Worm (Caenorhabditis elegans) whole organism, L3 larva: ENCODE measurements around the gene ahsa-1.
A peak's percentile ranks its signal among the peaks of the same experiment; 100 is the strongest.

Source experiments
- R02D3.7 ChIP-seq: fragments of 150-350 bp; optimal IDR thresholded peaks from 2 replicates; lab custom pipeline; 2014; ENCODE audit warnings: missing biosample characterization, missing genetic modification characterization
- ZK546.5 ChIP-seq: sonication (generic microtip); optimal IDR thresholded peaks from 2 replicates; lab custom pipeline; 2017; ENCODE audit warnings: missing biosample characterization, missing genetic modification characterization
- aly-2 ChIP-seq: fragments of 150-350 bp; optimal IDR thresholded peaks from 2 replicates; lab custom pipeline; 2014; ENCODE audit warnings: missing biosample characterization, missing genetic modification characterization
- ama-1 ChIP-seq: fragments of 150-350 bp; optimal IDR thresholded peaks from 2 replicates; lab custom pipeline; 2018
- ceh-16 ChIP-seq: sonication (generic microtip); optimal IDR thresholded peaks from 2 replicates; lab custom pipeline; 2017; ENCODE audit warnings: missing biosample characterization, missing genetic modification characterization
- ceh-28 ChIP-seq: fragments of 150-350 bp; optimal IDR thresholded peaks from 2 replicates; lab custom pipeline; 2014; ENCODE audit warnings: missing biosample characterization, missing genetic modification reagents, missing genetic modification characterization
- ceh-82 ChIP-seq: fragments of 150-350 bp; optimal IDR thresholded peaks from 2 replicates; lab custom pipeline; 2014; ENCODE audit warnings: missing biosample characterization, missing genetic modification characterization
- ceh-9 ChIP-seq: sonication (generic microtip); optimal IDR thresholded peaks from 2 replicates; lab custom pipeline; 2018; ENCODE audit warnings: missing biosample characterization, missing genetic modification characterization
- daf-12 ChIP-seq: fragments of 150-350 bp; optimal IDR thresholded peaks from 2 replicates; lab custom pipeline; 2014; ENCODE audit warnings: missing biosample characterization, missing genetic modification reagents, missing genetic modification characterization
- egl-27 ChIP-seq: sonication (generic microtip); optimal IDR thresholded peaks from 4 replicates; lab custom pipeline; 2017; ENCODE audit warnings: missing biosample characterization, missing genetic modification reagents, missing genetic modification characterization
- egl-5 ChIP-seq: fragments of 150-350 bp; optimal IDR thresholded peaks from 2 replicates; lab custom pipeline; 2017; ENCODE audit warnings: missing biosample characterization, missing genetic modification reagents, missing genetic modification characterization, inconsistent platforms
- elt-1 ChIP-seq: fragments of 150-350 bp; optimal IDR thresholded peaks from 2 replicates; lab custom pipeline; 2014; ENCODE audit warnings: missing biosample characterization, missing genetic modification characterization
- elt-2 ChIP-seq: sonication (generic microtip); optimal IDR thresholded peaks from 2 replicates; lab custom pipeline; 2016; ENCODE audit warnings: missing genetic modification reagents, mild to moderate bottlenecking, missing genetic modification characterization, missing compliant biosample characterization
- elt-3 ChIP-seq, 3 experiments: fragments of 150-350 bp in 1 of 3; sonication (generic microtip) in 2 of 3; optimal IDR thresholded peaks; 2 replicates in 2 of 3; 4 replicates in 1 of 3; lab custom pipeline; 2014 to 2017; ENCODE audit warnings: missing biosample characterization in 3 of 3, missing genetic modification characterization in 3 of 3
- eor-1 ChIP-seq, 2 experiments: fragments of 150-350 bp; optimal IDR thresholded peaks; 2 replicates each; lab custom pipeline; 2014 to 2018; ENCODE audit warnings: missing biosample characterization in 2 of 2, missing genetic modification characterization in 2 of 2
- fkh-10 ChIP-seq: sonication (generic microtip); optimal IDR thresholded peaks from 2 replicates; lab custom pipeline; 2017; ENCODE audit warnings: missing biosample characterization, missing genetic modification reagents, missing genetic modification characterization
- fkh-2 ChIP-seq: fragments of 150-350 bp; optimal IDR thresholded peaks from 2 replicates; lab custom pipeline; 2014; ENCODE audit warnings: missing biosample characterization, missing genetic modification reagents, missing genetic modification characterization
- hmg-11 ChIP-seq: sonication (generic microtip); optimal IDR thresholded peaks from 2 replicates; lab custom pipeline; 2016; ENCODE audit warnings: missing genetic modification characterization, missing compliant biosample characterization
- jun-1 ChIP-seq: fragments of 150-350 bp; optimal IDR thresholded peaks from 2 replicates; lab custom pipeline; 2014; ENCODE audit warnings: missing biosample characterization, missing genetic modification reagents, missing genetic modification characterization
- lin-15B ChIP-seq: fragments of 150-350 bp; optimal IDR thresholded peaks from 2 replicates; lab custom pipeline; 2014; ENCODE audit warnings: missing biosample characterization, missing genetic modification characterization
- lin-39 ChIP-seq: fragments of 150-350 bp; optimal IDR thresholded peaks from 2 replicates; lab custom pipeline; 2018; ENCODE audit warnings: missing biosample characterization, missing genetic modification reagents, missing genetic modification characterization
- lsy-12 ChIP-seq: sonication (generic microtip); optimal IDR thresholded peaks from 2 replicates; lab custom pipeline; 2016; ENCODE audit warnings: mild to moderate bottlenecking, missing genetic modification characterization, missing compliant biosample characterization
- mdl-1 ChIP-seq: fragments of 150-350 bp; optimal IDR thresholded peaks from 2 replicates; lab custom pipeline; 2014; ENCODE audit warnings: missing biosample characterization, missing genetic modification characterization
- mml-1 ChIP-seq: fragments of 150-350 bp; sonication (generic microtip); optimal IDR thresholded peaks from 3 replicates; lab custom pipeline; 2014; ENCODE audit warnings: missing biosample characterization, missing genetic modification characterization
- nfya-1 ChIP-seq: sonication (generic microtip); optimal IDR thresholded peaks from 2 replicates; lab custom pipeline; 2017; ENCODE audit warnings: missing genetic modification characterization, mild to moderate bottlenecking, missing compliant biosample characterization, antibody characterized with exemption, moderate library complexity; ENCODE audit not compliant: insufficient read depth
- nhr-11 ChIP-seq: fragments of 150-350 bp; optimal IDR thresholded peaks from 2 replicates; lab custom pipeline; 2014; ENCODE audit warnings: missing biosample characterization, missing genetic modification characterization
- nhr-12 ChIP-seq: fragments of 150-350 bp; optimal IDR thresholded peaks from 2 replicates; lab custom pipeline; 2014; ENCODE audit warnings: missing biosample characterization, missing genetic modification characterization
- nhr-23 ChIP-seq: fragments of 150-350 bp; optimal IDR thresholded peaks from 2 replicates; lab custom pipeline; 2014; ENCODE audit warnings: missing biosample characterization, missing genetic modification reagents, missing genetic modification characterization
- nhr-237 ChIP-seq: fragments of 150-350 bp; optimal IDR thresholded peaks from 2 replicates; lab custom pipeline; 2014; ENCODE audit warnings: missing biosample characterization, missing genetic modification characterization
- nhr-25 ChIP-seq: sonication (generic microtip); optimal IDR thresholded peaks from 2 replicates; lab custom pipeline; 2017; ENCODE audit warnings: missing biosample characterization, missing genetic modification characterization
- nhr-28 ChIP-seq: fragments of 150-350 bp; optimal IDR thresholded peaks from 2 replicates; lab custom pipeline; 2014; ENCODE audit warnings: missing biosample characterization, missing genetic modification characterization
- nhr-43 ChIP-seq: sonication (generic microtip); optimal IDR thresholded peaks from 2 replicates; lab custom pipeline; 2016; ENCODE audit warnings: mild to moderate bottlenecking, missing genetic modification characterization, missing compliant biosample characterization; ENCODE audit not compliant: poor library complexity, severe bottlenecking
- nhr-67 ChIP-seq: fragments of 150-350 bp; optimal IDR thresholded peaks from 2 replicates; lab custom pipeline; 2014; ENCODE audit warnings: missing biosample characterization, missing genetic modification characterization
- nhr-76 ChIP-seq: fragments of 150-350 bp; sonication (generic microtip); optimal IDR thresholded peaks from 5 replicates; lab custom pipeline; 2014; ENCODE audit warnings: missing biosample characterization, missing genetic modification characterization
- nhr-77 ChIP-seq: fragments of 150-350 bp; optimal IDR thresholded peaks from 2 replicates; lab custom pipeline; 2014; ENCODE audit warnings: missing biosample characterization, missing genetic modification characterization
- pha-4 ChIP-seq: fragments of 150-350 bp; optimal IDR thresholded peaks from 2 replicates; lab custom pipeline; 2014; ENCODE audit warnings: missing biosample characterization, missing genetic modification reagents, missing genetic modification characterization
- pqm-1 ChIP-seq: fragments of 150-350 bp; optimal IDR thresholded peaks from 2 replicates; lab custom pipeline; 2017; ENCODE audit warnings: missing biosample characterization, missing genetic modification characterization, inconsistent platforms
- sea-2 ChIP-seq: fragments of 150-350 bp; sonication (generic microtip); optimal IDR thresholded peaks from 4 replicates; lab custom pipeline; 2014; ENCODE audit warnings: missing biosample characterization, missing genetic modification reagents, missing genetic modification characterization
- skn-1 ChIP-seq: fragments of 150-350 bp; optimal IDR thresholded peaks from 2 replicates; lab custom pipeline; 2014; ENCODE audit warnings: missing biosample characterization, missing genetic modification characterization
- snpc-4 ChIP-seq: fragments of 150-350 bp; optimal IDR thresholded peaks from 2 replicates; lab custom pipeline; 2014; ENCODE audit warnings: missing biosample characterization, missing genetic modification characterization
- tbx-2 ChIP-seq: sonication (generic microtip); optimal IDR thresholded peaks from 2 replicates; lab custom pipeline; 2016; ENCODE audit warnings: mild to moderate bottlenecking, missing genetic modification characterization, missing compliant biosample characterization
- unc-39 ChIP-seq: sonication (generic microtip); optimal IDR thresholded peaks from 4 replicates; lab custom pipeline; 2017; ENCODE audit warnings: missing biosample characterization, missing genetic modification characterization
- unc-62 ChIP-seq: fragments of 150-350 bp; sonication (generic microtip); optimal IDR thresholded peaks from 4 replicates; lab custom pipeline; 2014; ENCODE audit warnings: missing biosample characterization, missing genetic modification reagents, missing genetic modification characterization
- zag-1 ChIP-seq: fragments of 150-350 bp; optimal IDR thresholded peaks from 2 replicates; lab custom pipeline; 2014; ENCODE audit warnings: missing biosample characterization, missing genetic modification characterization
- ztf-11 ChIP-seq: fragments of 150-350 bp; optimal IDR thresholded peaks from 2 replicates; lab custom pipeline; 2014; ENCODE audit warnings: missing biosample characterization, missing genetic modification characterization
- ztf-4 ChIP-seq: fragments of 150-350 bp; optimal IDR thresholded peaks from 2 replicates; lab custom pipeline; 2014; ENCODE audit warnings: missing biosample characterization, missing genetic modification characterization

ahsa-1 gene

ce11 chrV:15065837-15066348 is 19.3 kb downstream of the ahsa-1 start, which contains the start of gene otub-1:
otub-1 (plus strand) TSS chrV:15066298.
- TF ChIP-seq snpc-4 (tag; lab: Kevin White, UChicago): no peak
- TF ChIP-seq skn-1 (tag; lab: Kevin White, UChicago): no peak
- no peak for TF ChIP-seq ztf-4
- TF ChIP-seq ama-1 (lab: Kevin White, UChicago): no peak
- TF ChIP-seq nhr-11 (tag; lab: Kevin White, UChicago): no peak
- no peak for TF ChIP-seq fkh-10
- no peak for TF ChIP-seq ceh-82 (tag; lab: Kevin White, UChicago)
- no peak for TF ChIP-seq nhr-12 (tag; lab: Kevin White, UChicago)
- no peak for TF ChIP-seq zag-1 (tag; lab: Kevin White, UChicago)
- no peak for TF ChIP-seq nfya-1 (tag; lab: Kevin White, UChicago)
- no peak for TF ChIP-seq ceh-9
- no peak for TF ChIP-seq egl-5 (tag; lab: Kevin White, UChicago)
- no peak for TF ChIP-seq nhr-77 (tag; lab: Kevin White, UChicago)
- no peak for TF ChIP-seq egl-27 (tag; lab: Kevin White, UChicago)
- TF ChIP-seq fkh-2: no peak
- no peak for TF ChIP-seq ztf-11 (tag; lab: Kevin White, UChicago)
- TF ChIP-seq elt-3 (tag; optimal IDR thresholded peaks at IDR 0.05; lab: Kevin White, UChicago): no peak
- TF ChIP-seq hmg-11 (tag; lab: Kevin White, UChicago): no peak

DNA sequence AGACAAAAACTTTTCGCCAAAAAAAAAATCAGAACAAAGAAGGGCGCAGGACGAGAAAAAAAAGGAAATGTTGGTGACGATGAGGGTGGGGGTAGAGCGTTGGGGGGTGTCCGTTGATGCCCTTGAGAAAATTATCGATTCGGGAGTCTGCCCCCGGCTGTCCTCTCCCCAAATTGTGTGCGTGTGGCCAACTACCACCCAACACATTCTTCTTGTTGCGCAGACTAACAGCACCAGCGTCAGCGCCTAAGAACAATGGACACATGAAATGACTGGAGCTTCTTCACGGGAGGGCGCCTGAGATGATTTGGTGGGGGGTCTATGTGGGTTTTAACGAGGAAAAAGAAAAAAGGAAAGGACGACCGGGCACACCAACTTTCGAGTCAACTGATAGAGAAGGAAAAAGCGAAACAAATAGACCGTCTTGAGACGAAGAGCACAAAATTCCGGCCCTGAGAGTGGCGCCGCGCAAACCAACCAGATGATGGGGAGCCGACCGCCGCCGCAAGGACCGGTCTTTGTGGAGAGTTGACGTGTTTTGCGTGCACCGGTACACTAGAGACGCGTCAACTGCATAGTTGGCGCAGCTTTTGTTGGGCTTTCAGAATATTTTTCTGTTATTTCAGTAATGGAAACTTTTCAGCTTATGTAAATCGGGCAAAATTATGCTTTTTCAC is 20.0 kb downstream of the ahsa-1 start, which contains the start of gene C25D7.9:
Gene C25D7.9, plus strand, starts transcription at position 68 of the 677 bp plus-strand sequence.
- TF ChIP-seq ceh-16 (tag; lab: Kevin White, UChicago) (no peak), eor-1 (tag; optimal IDR thresholded peaks at IDR 0.05; lab: Kevin White, UChicago) (no peak), nhr-28 (tag; lab: Kevin White, UChicago) (no peak), elt-1 (tag; lab: Kevin White, UChicago) (no peak), ztf-11 (tag; lab: Kevin White, UChicago) (no peak), egl-5 (tag; lab: Kevin White, UChicago) (no peak), nhr-43 (tag; lab: Kevin White, UChicago) (no peak), ZK546.5 (tag; lab: Kevin White, UChicago) (no peak), mdl-1 (tag; lab: Kevin White, UChicago) (no peak), nhr-237 (tag; lab: Kevin White, UChicago) (no peak), nhr-23 (tag; lab: Kevin White, UChicago) (no peak), pqm-1 (tag; lab: Kevin White, UChicago) (no peak), ceh-82 (tag; lab: Kevin White, UChicago) (no peak), ama-1 (lab: Kevin White, UChicago) (no peak), nhr-11 (tag; lab: Kevin White, UChicago) (no peak), aly-2 (tag; lab: Kevin White, UChicago) (no peak), nhr-67 (tag; lab: Kevin White, UChicago) (no peak), elt-2 (tag; lab: Kevin White, UChicago) (no peak), ceh-28 (tag; lab: Kevin White, UChicago) (no peak), ztf-4 (no peak), tbx-2 (tag; lab: Kevin White, UChicago) (no peak), fkh-10 (no peak), egl-27 (tag; lab: Kevin White, UChicago) (no peak), unc-62 (GFP tag; lab: Kevin White, UChicago) (no peak), pha-4 (tag; lab: Kevin White, UChicago) (peak; percentile 28), elt-3 (tag; optimal IDR thresholded peaks at IDR 0.05; lab: Kevin White, UChicago) (no peak), nhr-25 (peak; percentile 6), nhr-76 (no peak), fkh-2 (no peak), jun-1 (no peak), hmg-11 (tag; lab: Kevin White, UChicago) (peak; percentile 39), zag-1 (tag; lab: Kevin White, UChicago) (no peak), sea-2 (GFP tag; lab: Kevin White, UChicago) (no peak), skn-1 (tag; lab: Kevin White, UChicago) (no peak), nfya-1 (tag; lab: Kevin White, UChicago) (peak; percentile 33), lin-15B (tag; lab: Kevin White, UChicago) (peak; percentile 45), lsy-12 (tag; lab: Kevin White, UChicago) (no peak), snpc-4 (tag; lab: Kevin White, UChicago) (no peak), ceh-9 (no peak), unc-39 (tag; lab: Kevin White, UChicago) (no peak), mml-1 (no peak), lin-39 (tag; lab: Kevin White, UChicago) (peak; percentile 20), daf-12 (tag; lab: Kevin White, UChicago) (no peak), R02D3.7 (tag; lab: Kevin White, UChicago) (no peak), nhr-77 (tag; lab: Kevin White, UChicago) (no peak)
